Fruit fly (Drosophila melanogaster) whole organism, embryonic: Measurements from ENCODE around the gene CG33307.

Source experiments
- Adf1 ChIP-seq: fragments of 200-800 bp; sonication (Bioruptor generic); IDR thresholded peaks from 2 replicates; pipeline ENCODE4 v1.3.6; 2022; ENCODE audit warnings: missing biosample characterization, missing genetic modification characterization
- Blimp-1 ChIP-seq: fragments of 200-800 bp; sonication (Bioruptor generic); optimal IDR thresholded peaks from 3 replicates; lab custom pipeline; 2018; ENCODE audit warnings: missing biosample characterization, missing genetic modification characterization, mild to moderate bottlenecking, moderate library complexity, missing genetic modification reagents
- CG10274 ChIP-seq: fragments of 200-800 bp; sonication (Bioruptor generic); optimal IDR thresholded peaks from 3 replicates; lab custom pipeline; 2017; ENCODE audit warnings: missing biosample characterization, mild to moderate bottlenecking, missing genetic modification characterization
- CG11247 ChIP-seq: fragments of 200-800 bp; sonication (Bioruptor generic); IDR thresholded peaks from 2 replicates; pipeline ENCODE4 v1.3.6; 2022; ENCODE audit warnings: missing biosample characterization, missing genetic modification characterization
- CG13123 ChIP-seq: fragments of 200-800 bp; sonication (Bioruptor generic); optimal IDR thresholded peaks from 2 replicates; lab custom pipeline; 2016; ENCODE audit warnings: missing biosample characterization, missing genetic modification characterization
- CG14860 ChIP-seq: fragments of 200-800 bp; sonication (Bioruptor generic); IDR thresholded peaks from 3 replicates; pipeline ENCODE4 v1.3.6; 2022; ENCODE audit warnings: missing biosample characterization, missing genetic modification characterization; ENCODE audit not compliant: partially characterized antibody
- CG16813 ChIP-seq: fragments of 200-800 bp; sonication (Bioruptor generic); IDR thresholded peaks from 3 replicates; pipeline ENCODE4 v1.3.6; 2022; ENCODE audit warnings: missing biosample characterization, missing genetic modification characterization; ENCODE audit not compliant: partially characterized antibody
- CG17612 ChIP-seq: fragments of 200-800 bp; sonication (Bioruptor generic); IDR thresholded peaks from 2 replicates; pipeline ENCODE4 v1.3.6; 2022; ENCODE audit warnings: missing biosample characterization, missing genetic modification characterization
- CG1792 ChIP-seq: fragments of 200-800 bp; sonication (Bioruptor generic); optimal IDR thresholded peaks from 2 replicates; lab custom pipeline; 2016; ENCODE audit warnings: missing biosample characterization, missing genetic modification characterization
- CG2889 ChIP-seq: fragments of 200-800 bp; sonication (Bioruptor generic); IDR thresholded peaks from 3 replicates; pipeline ENCODE4 v1.3.6; 2022; ENCODE audit warnings: missing biosample characterization, missing genetic modification characterization
- CG31441 ChIP-seq: fragments of 200-800 bp; sonication (Bioruptor generic); IDR thresholded peaks from 2 replicates; pipeline ENCODE4 v1.3.6; 2022; ENCODE audit warnings: missing biosample characterization, missing genetic modification characterization
- CG3838 ChIP-seq: fragments of 200-800 bp; sonication (Bioruptor generic); optimal IDR thresholded peaks from 3 replicates; lab custom pipeline; 2016; ENCODE audit warnings: missing biosample characterization, missing genetic modification characterization
- CG3847 ChIP-seq: fragments of 200-800 bp; sonication (Bioruptor generic); IDR thresholded peaks from 2 replicates; pipeline ENCODE4 v1.3.6; 2022; ENCODE audit warnings: missing biosample characterization, missing genetic modification characterization
- CG42726 ChIP-seq: fragments of 200-800 bp; sonication (Bioruptor generic); IDR thresholded peaks from 2 replicates; pipeline ENCODE4 v1.3.6; 2022; ENCODE audit warnings: missing biosample characterization, missing genetic modification characterization; ENCODE audit not compliant: partially characterized antibody
- CG4854 ChIP-seq: fragments of 200-800 bp; sonication (Bioruptor generic); optimal IDR thresholded peaks from 2 replicates; lab custom pipeline; 2016; ENCODE audit warnings: missing biosample characterization, missing genetic modification characterization, inconsistent platforms
- CG6765 ChIP-seq: fragments of 200-800 bp; sonication (Bioruptor generic); optimal IDR thresholded peaks from 3 replicates; lab custom pipeline; 2017; ENCODE audit warnings: missing biosample characterization, mild to moderate bottlenecking, missing genetic modification characterization
- CG6813 ChIP-seq: fragments of 200-800 bp; sonication (Bioruptor generic); optimal IDR thresholded peaks from 2 replicates; lab custom pipeline; 2017; ENCODE audit warnings: missing biosample characterization, missing genetic modification characterization, mild to moderate bottlenecking, moderate library complexity, missing genetic modification reagents
- CG8281 ChIP-seq: fragments of 200-800 bp; sonication (Bioruptor generic); optimal IDR thresholded peaks from 2 replicates; lab custom pipeline; 2018; ENCODE audit warnings: missing biosample characterization, mild to moderate bottlenecking, missing genetic modification characterization, moderate library complexity
- Chrac-16 ChIP-seq: fragments of 200-800 bp; sonication (Bioruptor generic); optimal IDR thresholded peaks from 3 replicates; lab custom pipeline; 2016; ENCODE audit warnings: missing biosample characterization, missing genetic modification characterization
- Doc3 ChIP-seq: fragments of 200-800 bp; sonication (Bioruptor generic); IDR thresholded peaks from 3 replicates; pipeline ENCODE4 v1.3.6; 2022; ENCODE audit warnings: missing biosample characterization, missing genetic modification characterization; ENCODE audit not compliant: partially characterized antibody
- E2f1 ChIP-seq: fragments of 200-800 bp; sonication (Bioruptor generic); IDR thresholded peaks from 2 replicates; pipeline ENCODE4 v1.3.6; 2022; ENCODE audit warnings: missing biosample characterization, missing genetic modification characterization
- Ets65A ChIP-seq: fragments of 200-800 bp; sonication (Bioruptor generic); peaks from one replicate; lab custom pipeline; 2016; ENCODE audit warnings: missing biosample characterization, missing genetic modification characterization
- Fer3 ChIP-seq: fragments of 200-800 bp; sonication (Bioruptor generic); optimal IDR thresholded peaks from 2 replicates; lab custom pipeline; 2018; ENCODE audit warnings: missing biosample characterization, mild to moderate bottlenecking, missing genetic modification characterization, moderate library complexity
- GATAe ChIP-seq: fragments of 200-800 bp; sonication (Bioruptor generic); conservative IDR thresholded peaks from 2 replicates; pipeline ENCODE4 v1.3.6; 2022; ENCODE audit warnings: missing biosample characterization, missing genetic modification characterization
- HLH54F ChIP-seq: fragments of 200-800 bp; sonication (Bioruptor generic); optimal IDR thresholded peaks from 3 replicates; lab custom pipeline; 2016; ENCODE audit warnings: missing biosample characterization, missing genetic modification characterization
- Hr39 ChIP-seq: fragments of >200 bp; optimal IDR thresholded peaks from 2 replicates; lab custom pipeline; 2017
- Lpt ChIP-seq: fragments of >200 bp; optimal IDR thresholded peaks from 2 replicates; lab custom pipeline; 2018; ENCODE audit warnings: missing biosample characterization, missing genetic modification characterization
- Sry-δ ChIP-seq: fragments of 200-800 bp; sonication (Bioruptor generic); optimal IDR thresholded peaks from 2 replicates; lab custom pipeline; 2016; ENCODE audit warnings: missing biosample characterization, missing genetic modification characterization
- Ssrp ChIP-seq: fragments of 200-800 bp; sonication (Bioruptor generic); optimal IDR thresholded peaks from 2 replicates; lab custom pipeline; 2018; ENCODE audit warnings: missing biosample characterization, mild to moderate bottlenecking, missing genetic modification characterization, moderate library complexity
- Tbp ChIP-seq: fragments of >200 bp; optimal IDR thresholded peaks from 2 replicates; lab custom pipeline; 2018; ENCODE audit warnings: missing biosample characterization, missing genetic modification characterization
- Vsx1 ChIP-seq: fragments of 200-800 bp; sonication (Bioruptor generic); optimal IDR thresholded peaks from 2 replicates; lab custom pipeline; 2017; ENCODE audit warnings: missing biosample characterization, mild to moderate bottlenecking, missing genetic modification characterization, missing genetic modification reagents
- cad ChIP-seq: fragments of >200 bp; optimal IDR thresholded peaks from 2 replicates; lab custom pipeline; 2017; ENCODE audit warnings: missing biosample characterization, missing genetic modification characterization
- dan ChIP-seq: fragments of 200-800 bp; sonication (Bioruptor generic); IDR thresholded peaks from 2 replicates; pipeline ENCODE4 v1.3.6; 2022; ENCODE audit warnings: missing biosample characterization, missing genetic modification characterization
- esg ChIP-seq: fragments of 200-800 bp; sonication (Bioruptor generic); conservative IDR thresholded peaks from 2 replicates; pipeline ENCODE4 v1.3.6; 2022; ENCODE audit warnings: missing biosample characterization, missing genetic modification characterization
- exex ChIP-seq: fragments of 200-800 bp; sonication (Bioruptor generic); optimal IDR thresholded peaks from 4 replicates; lab custom pipeline; 2018; ENCODE audit warnings: missing biosample characterization, mild to moderate bottlenecking, missing genetic modification characterization, moderate library complexity
- fd3F ChIP-seq: fragments of 200-800 bp; sonication (Bioruptor generic); optimal IDR thresholded peaks from 2 replicates; lab custom pipeline; 2018; ENCODE audit warnings: missing biosample characterization, mild to moderate bottlenecking, missing genetic modification characterization, moderate library complexity
- fru ChIP-seq: fragments of >200 bp; optimal IDR thresholded peaks from 2 replicates; lab custom pipeline; 2017
- ftz-f1 ChIP-seq: fragments of 200-800 bp; sonication (Bioruptor generic); optimal IDR thresholded peaks from 2 replicates; lab custom pipeline; 2016; ENCODE audit warnings: missing biosample characterization, missing genetic modification characterization
- insv ChIP-seq, 2 experiments: fragments of 200-800 bp; sonication (Bioruptor generic); optimal IDR thresholded peaks; 3 replicates each; lab custom pipeline; 2016 to 2018; ENCODE audit warnings: missing biosample characterization in 2 of 2, missing genetic modification characterization in 2 of 2
- ken ChIP-seq: fragments of 200-800 bp; sonication (Bioruptor generic); IDR thresholded peaks from 3 replicates; pipeline ENCODE4 v1.3.6; 2022; ENCODE audit warnings: missing biosample characterization, missing genetic modification characterization
- kni ChIP-seq: fragments of 200-800 bp; sonication (Bioruptor generic); optimal IDR thresholded peaks from 3 replicates; lab custom pipeline; 2017; ENCODE audit warnings: mild to moderate bottlenecking, missing biosample characterization, missing genetic modification reagents, missing genetic modification characterization
- luna ChIP-seq: fragments of 200-800 bp; sonication (Bioruptor generic); optimal IDR thresholded peaks from 2 replicates; lab custom pipeline; 2016; ENCODE audit warnings: missing biosample characterization, missing genetic modification characterization
- org-1 ChIP-seq: fragments of 200-800 bp; sonication (Bioruptor generic); optimal IDR thresholded peaks from 2 replicates; lab custom pipeline; 2017; ENCODE audit warnings: missing biosample characterization, missing genetic modification characterization
- pita ChIP-seq: fragments of 200-800 bp; sonication (Bioruptor generic); optimal IDR thresholded peaks from 2 replicates; lab custom pipeline; 2017; ENCODE audit warnings: missing biosample characterization, mild to moderate bottlenecking, missing genetic modification characterization
- pzg ChIP-seq: fragments of 200-800 bp; sonication (Bioruptor generic); optimal IDR thresholded peaks from 3 replicates; lab custom pipeline; 2018; ENCODE audit warnings: missing biosample characterization, mild to moderate bottlenecking, missing genetic modification characterization, moderate library complexity
- row ChIP-seq: fragments of 200-800 bp; sonication (Bioruptor generic); IDR thresholded peaks from 3 replicates; pipeline ENCODE4 v1.3.6; 2022; ENCODE audit warnings: missing biosample characterization, missing genetic modification characterization
- run ChIP-seq: fragments of 200-800 bp; sonication (Bioruptor generic); optimal IDR thresholded peaks from 3 replicates; lab custom pipeline; 2018; ENCODE audit warnings: missing biosample characterization, mild to moderate bottlenecking, missing genetic modification characterization
- sisA ChIP-seq: fragments of 200-800 bp; sonication (Bioruptor generic); IDR thresholded peaks from 2 replicates; pipeline ENCODE4 v1.3.6; 2022; ENCODE audit warnings: missing biosample characterization, missing genetic modification characterization
- sqz ChIP-seq: fragments of 200-800 bp; sonication (Bioruptor generic); optimal IDR thresholded peaks from 3 replicates; lab custom pipeline; 2018; ENCODE audit warnings: missing biosample characterization, mild to moderate bottlenecking, missing genetic modification characterization
- unc-4 ChIP-seq: fragments of 200-800 bp; sonication (Bioruptor generic); IDR thresholded peaks from 2 replicates; pipeline ENCODE4 v1.3.6; 2022; ENCODE audit warnings: missing biosample characterization, missing genetic modification characterization; ENCODE audit not compliant: partially characterized antibody
- z ChIP-seq: fragments of 200-800 bp; sonication (Bioruptor generic); IDR thresholded peaks from 3 replicates; pipeline ENCODE4 v1.3.6; 2022; ENCODE audit warnings: missing biosample characterization, missing genetic modification characterization
- zen ChIP-seq: fragments of 200-800 bp; sonication (Bioruptor generic); optimal IDR thresholded peaks from 3 replicates; lab custom pipeline; 2018; ENCODE audit warnings: missing biosample characterization, mild to moderate bottlenecking, missing genetic modification characterization, moderate library complexity

CG33307 gene

dm6 chr2L:13839744-13840151, 1.6 kb downstream of the CG33307 start (continued):
- TF ChIP-seq run (tag; lab: Kevin White, UChicago) (peak; percentile 89), CG31441 (GFP tag; lab: Robert Waterston, UW) (peak; percentile 88), CG3847 (GFP tag; lab: Robert Waterston, UW) (peak; percentile 70), Chrac-16 (GFP tag; lab: Kevin White, UChicago) (peak; percentile 67), cad (no peak), fru (lab: Kevin White, UChicago) (no peak), Ssrp (peak; percentile 95), Blimp-1 (GFP tag; lab: Kevin White, UChicago) (peak; percentile 82), CG3838 (GFP tag; lab: Kevin White, UChicago) (peak; percentile 70), GATAe (GFP tag; lab: Robert Waterston, UW) (no peak), CG42726 (GFP tag; lab: Robert Waterston, UW) (no peak), CG1792 (GFP tag; lab: Kevin White, UChicago) (peak; percentile 73), Tbp (GFP tag; lab: Kevin White, UChicago) (no peak), z (no peak), ken (GFP tag; lab: Robert Waterston, UW) (no peak), CG4854 (GFP tag; lab: Kevin White, UChicago) (peak; percentile 81), Fer3 (peak; percentile 76), Lpt (GFP tag; lab: Kevin White, UChicago) (no peak), fd3F (GFP tag; lab: Kevin White, UChicago) (peak; percentile 70), CG8281 (tag; lab: Kevin White, UChicago) (peak; percentile 25), CG6765 (GFP tag; lab: Kevin White, UChicago) (peak; percentile 37), sisA (GFP tag; lab: Robert Waterston, UW) (peak; percentile 80), Doc3 (GFP tag; lab: Robert Waterston, UW) (no peak), Hr39 (no peak), org-1 (peak; percentile 86), kni (GFP tag; lab: Kevin White, UChicago) (no peak), insv (GFP tag; optimal IDR thresholded peaks at IDR 0.05; lab: Kevin White, UChicago) (no peak), ftz-f1 (GFP tag; lab: Kevin White, UChicago) (no peak), Ets65A (GFP tag; lab: Kevin White, UChicago) (peak; percentile 95), exex (tag; lab: Kevin White, UChicago) (no peak), luna (GFP tag; lab: Kevin White, UChicago) (no peak), HLH54F (GFP tag; lab: Kevin White, UChicago) (peak; percentile 58), zen (peak; percentile 60), CG14860 (GFP tag; lab: Robert Waterston, UW) (no peak), CG16813 (GFP tag; lab: Robert Waterston, UW) (no peak), pzg (no peak), CG2889 (GFP tag; lab: Robert Waterston, UW) (peak; percentile 58; the same call in 1 of the 3 replicates), E2f1 (GFP tag; lab: Robert Waterston, UW) (peak; percentile 68), pita (GFP tag; lab: Kevin White, UChicago) (no peak), sqz (peak; percentile 14), row (GFP tag; lab: Robert Waterston, UW) (peak; percentile 72), CG6813 (peak; percentile 37), unc-4 (GFP tag; lab: Robert Waterston, UW) (no peak), dan (GFP tag; lab: Robert Waterston, UW) (no peak), CG11247 (GFP tag; lab: Robert Waterston, UW) (no peak), Adf1 (GFP tag; lab: Robert Waterston, UW) (peak; percentile 42), Sry-δ (GFP tag; lab: Kevin White, UChicago) (peak; percentile 47), CG10274 (GFP tag; lab: Kevin White, UChicago) (peak; percentile 23), CG13123 (GFP tag; lab: Kevin White, UChicago) (peak; percentile 49), esg (GFP tag; lab: Robert Waterston, UW) (peak; percentile 86), Vsx1 (GFP tag; lab: Kevin White, UChicago) (peak; percentile 61), CG17612 (GFP tag; lab: Robert Waterston, UW) (peak; percentile 37; the same call in 1 of the 2 replicates)
